Worm (Caenorhabditis elegans) whole organism, young adult: ENCODE measurements around the gene sinh-1.

Experiments
- cebp-2 ChIP-seq: fragments of 200-800 bp; sonication (Bioruptor generic); IDR thresholded peaks from 2 replicates; pipeline ENCODE4 v1.3.6; 2022; ENCODE audit warnings: missing genetic modification characterization, missing compliant biosample characterization
- ztf-18 ChIP-seq: sonication (generic microtip); optimal IDR thresholded peaks from 2 replicates; lab custom pipeline; 2016; ENCODE audit warnings: missing genotype, mild to moderate bottlenecking, missing genetic modification characterization, missing compliant biosample characterization

DNA sequence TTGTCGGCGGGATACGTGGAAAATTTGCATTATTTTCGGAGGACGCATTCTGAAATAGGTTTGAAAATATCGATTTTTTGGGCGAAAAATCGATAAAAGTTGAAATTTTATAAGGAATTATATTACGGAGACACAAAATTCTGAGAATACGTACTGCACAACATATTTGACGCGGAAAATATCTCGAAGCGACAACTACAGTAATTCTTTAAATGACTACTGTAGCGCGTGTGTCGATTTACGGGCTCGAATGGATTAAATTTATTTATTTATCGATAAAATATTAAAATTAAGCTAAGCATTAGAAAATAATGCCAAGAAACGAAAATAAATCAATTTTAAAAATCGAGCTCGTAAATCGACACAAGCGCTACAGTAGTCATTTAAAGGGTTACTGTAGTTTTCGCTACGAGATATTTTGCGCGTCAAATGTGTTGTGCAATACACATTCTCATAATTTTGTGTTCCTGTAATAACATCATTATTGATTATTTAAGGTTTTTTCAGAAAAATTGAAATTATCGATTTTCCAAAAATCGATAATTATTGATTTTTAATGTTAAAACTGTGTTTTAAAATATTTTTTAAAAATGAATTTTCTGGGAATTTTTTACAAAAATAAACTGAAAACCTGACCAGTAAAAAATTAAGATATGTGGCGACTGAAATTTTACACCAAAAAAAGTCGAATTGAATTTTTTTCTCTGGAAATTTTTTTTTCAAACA, 28.0 kb upstream of the sinh-1 start, which contains the start of gene polg-1:
- no peak for TF ChIP-seq ztf-18
- TF ChIP-seq cebp-2 (GFP tag; lab: Robert Waterston, UW): no peak
